Worm (Caenorhabditis elegans) whole organism, L1 larva: Measurements from ENCODE around the gene Y67D8B.2.

Experiments
- C34B4.2 ChIP-seq: sonication (generic microtip); optimal IDR thresholded peaks from 2 replicates; lab custom pipeline; 2017; ENCODE audit warnings: mild to moderate bottlenecking, missing genetic modification characterization, missing compliant biosample characterization
- Y116A8C.19 ChIP-seq: sonication (generic microtip); optimal IDR thresholded peaks from 2 replicates; lab custom pipeline; 2016; ENCODE audit warnings: missing compliant biosample characterization, missing genetic modification characterization, borderline replicate concordance
- aly-2 ChIP-seq: fragments of 150-350 bp; optimal IDR thresholded peaks from 2 replicates; lab custom pipeline; 2014; ENCODE audit warnings: missing biosample characterization, missing genetic modification characterization
- ceh-8 ChIP-seq: fragments of 200-800 bp; sonication (Bioruptor generic); optimal IDR thresholded peaks from 2 replicates; lab custom pipeline; 2018; ENCODE audit warnings: mild to moderate bottlenecking, missing genetic modification characterization, moderate library complexity, missing compliant biosample characterization
- ceh-82 ChIP-seq, 3 experiments: fragments of 150-350 bp in 1 of 3; sonication (generic microtip) in 2 of 3; optimal IDR thresholded peaks; 2 replicates each; lab custom pipeline; 2014 to 2017; ENCODE audit warnings: missing biosample characterization in 3 of 3, missing genetic modification characterization in 3 of 3
- ceh-90 ChIP-seq: sonication (generic microtip); optimal IDR thresholded peaks from 2 replicates; lab custom pipeline; 2016; ENCODE audit warnings: missing genetic modification characterization, missing compliant biosample characterization
- ces-1 ChIP-seq: fragments of 150-350 bp; optimal IDR thresholded peaks from 2 replicates; lab custom pipeline; 2014; ENCODE audit warnings: missing biosample characterization, missing genetic modification reagents, missing genetic modification characterization
- dsc-1 ChIP-seq: sonication (generic microtip); optimal IDR thresholded peaks from 2 replicates; lab custom pipeline; 2016; ENCODE audit warnings: mild to moderate bottlenecking, missing genetic modification characterization, missing compliant biosample characterization
- efl-3 ChIP-seq: fragments of 200-800 bp; sonication (Bioruptor generic); optimal IDR thresholded peaks from 2 replicates; lab custom pipeline; 2018; ENCODE audit warnings: mild to moderate bottlenecking, missing genetic modification characterization, missing compliant biosample characterization
- egl-13 ChIP-seq: sonication (generic microtip); optimal IDR thresholded peaks from 2 replicates; lab custom pipeline; 2016; ENCODE audit warnings: missing genotype, missing genetic modification reagents, missing genetic modification characterization, missing compliant biosample characterization
- egl-27 ChIP-seq, 2 experiments: fragments of 150-350 bp in 1 of 2; sonication (generic microtip); optimal IDR thresholded peaks; 3 replicates each; lab custom pipeline; 2017 to 2018; ENCODE audit warnings: missing biosample characterization in 2 of 2, missing genetic modification characterization in 2 of 2, missing genetic modification reagents in 2 of 2
- elt-2 ChIP-seq: sonication (generic microtip); optimal IDR thresholded peaks from 2 replicates; lab custom pipeline; 2016; ENCODE audit warnings: missing genetic modification characterization, mild to moderate bottlenecking, inconsistent platforms, missing compliant biosample characterization, missing genetic modification reagents
- elt-3 ChIP-seq, 6 experiments: fragments of 150-350 bp in 1 of 6; sonication (generic microtip); optimal IDR thresholded peaks; 2 replicates each; lab custom pipeline; 2017 to 2018; ENCODE audit warnings: missing biosample characterization in 6 of 6, missing genetic modification characterization in 6 of 6, inconsistent platforms in 1 of 6
- ets-5 ChIP-seq: fragments of 200-800 bp; sonication (Bioruptor generic); IDR thresholded peaks from 2 replicates; pipeline ENCODE4 v1.3.6; 2022; ENCODE audit warnings: missing genetic modification characterization, missing compliant biosample characterization
- fos-1 ChIP-seq: fragments of 150-350 bp; optimal IDR thresholded peaks from 2 replicates; lab custom pipeline; 2014; ENCODE audit warnings: missing biosample characterization, missing genetic modification characterization
- grh-1 ChIP-seq: fragments of 200-800 bp; sonication (Bioruptor generic); IDR thresholded peaks from 2 replicates; pipeline ENCODE4 v1.3.6; 2022; ENCODE audit warnings: missing genetic modification reagents, missing genetic modification characterization, missing compliant biosample characterization
- hlh-17 ChIP-seq: fragments of 200-800 bp; sonication (Bioruptor generic); optimal IDR thresholded peaks from 2 replicates; lab custom pipeline; 2018; ENCODE audit warnings: missing genetic modification characterization, mild to moderate bottlenecking, missing compliant biosample characterization, moderate library complexity, borderline replicate concordance
- hpl-2 ChIP-seq: fragments of 150-350 bp; optimal IDR thresholded peaks from 2 replicates; lab custom pipeline; 2014; ENCODE audit warnings: missing biosample characterization, missing genetic modification reagents, missing genetic modification characterization
- isw-1 ChIP-seq: fragments of 200-800 bp; sonication (Bioruptor generic); IDR thresholded peaks from 2 replicates; pipeline ENCODE4 v1.3.6; 2022; ENCODE audit warnings: missing genetic modification characterization, missing compliant biosample characterization
- jun-1 ChIP-seq: fragments of 150-350 bp; optimal IDR thresholded peaks from 2 replicates; lab custom pipeline; 2014; ENCODE audit warnings: missing biosample characterization, missing genetic modification reagents, missing genetic modification characterization
- lin-13 ChIP-seq: fragments of 150-350 bp; optimal IDR thresholded peaks from 2 replicates; lab custom pipeline; 2014; ENCODE audit warnings: missing biosample characterization, missing genetic modification reagents, missing genetic modification characterization
- lin-14 ChIP-seq: fragments of 200-800 bp; sonication (Bioruptor generic); optimal IDR thresholded peaks from 2 replicates; lab custom pipeline; 2018; ENCODE audit warnings: mild to moderate bottlenecking, missing genetic modification characterization, moderate library complexity, missing compliant biosample characterization
- lin-35 ChIP-seq, 2 experiments: fragments of 150-350 bp; optimal IDR thresholded peaks; 2 replicates each; lab custom pipeline; 2014; ENCODE audit warnings: missing biosample characterization in 2 of 2, missing genetic modification characterization in 2 of 2, missing genetic modification reagents in 2 of 2
- lir-3 ChIP-seq: sonication (generic microtip); optimal IDR thresholded peaks from 2 replicates; lab custom pipeline; 2016; ENCODE audit warnings: mild to moderate bottlenecking, missing genetic modification characterization, moderate library complexity, missing compliant biosample characterization; ENCODE audit not compliant: poor library complexity
- mab-9 ChIP-seq: fragments of 200-800 bp; sonication (Bioruptor generic); IDR thresholded peaks from 2 replicates; pipeline ENCODE4 v1.3.6; 2022; ENCODE audit warnings: missing genetic modification reagents, missing genetic modification characterization, missing compliant biosample characterization
- mdl-1 ChIP-seq, 2 experiments: fragments of 150-350 bp; optimal IDR thresholded peaks; 2 replicates each; lab custom pipeline; 2014 to 2017; ENCODE audit warnings: missing biosample characterization in 2 of 2, missing genetic modification characterization in 2 of 2, inconsistent platforms in 1 of 2
- mef-2 ChIP-seq: fragments of 150-350 bp; optimal IDR thresholded peaks from 2 replicates; lab custom pipeline; 2014; ENCODE audit warnings: missing biosample characterization, missing genetic modification characterization
- mep-1 ChIP-seq: fragments of 150-350 bp; optimal IDR thresholded peaks from 2 replicates; lab custom pipeline; 2014; ENCODE audit warnings: missing biosample characterization, missing genetic modification characterization
- nhr-11 ChIP-seq: fragments of 150-350 bp; optimal IDR thresholded peaks from 2 replicates; lab custom pipeline; 2014; ENCODE audit warnings: missing biosample characterization, missing genetic modification characterization
- nhr-19 ChIP-seq: fragments of 200-800 bp; sonication (Bioruptor generic); conservative IDR thresholded peaks from 2 replicates; pipeline ENCODE4 v1.3.6; 2022; ENCODE audit warnings: missing genetic modification characterization, missing compliant biosample characterization
- nhr-20 ChIP-seq: sonication (generic microtip); optimal IDR thresholded peaks from 2 replicates; lab custom pipeline; 2016; ENCODE audit warnings: mild to moderate bottlenecking, missing genetic modification characterization, missing compliant biosample characterization
- nhr-28 ChIP-seq: fragments of 150-350 bp; optimal IDR thresholded peaks from 2 replicates; lab custom pipeline; 2014; ENCODE audit warnings: missing biosample characterization, missing genetic modification characterization
- nhr-47 ChIP-seq: sonication (generic microtip); optimal IDR thresholded peaks from 2 replicates; lab custom pipeline; 2016; ENCODE audit warnings: mild to moderate bottlenecking, missing genetic modification characterization, moderate library complexity, missing compliant biosample characterization
- nhr-76 ChIP-seq: sonication (generic microtip); optimal IDR thresholded peaks from 2 replicates; lab custom pipeline; 2017; ENCODE audit warnings: missing biosample characterization, missing genetic modification characterization
- nhr-77 ChIP-seq: fragments of 150-350 bp; optimal IDR thresholded peaks from 2 replicates; lab custom pipeline; 2014; ENCODE audit warnings: missing biosample characterization, missing genetic modification characterization
- nhr-84 ChIP-seq: sonication (generic microtip); optimal IDR thresholded peaks from 2 replicates; lab custom pipeline; 2017; ENCODE audit warnings: missing biosample characterization, missing genetic modification characterization
- nhr-85 ChIP-seq: sonication (generic microtip); peaks from one replicate; lab custom pipeline; 2016; ENCODE audit warnings: missing genetic modification characterization, inconsistent platforms, missing compliant biosample characterization
- nhr-90 ChIP-seq: sonication (generic microtip); optimal IDR thresholded peaks from 2 replicates; lab custom pipeline; 2016; ENCODE audit warnings: mild to moderate bottlenecking, missing genetic modification characterization, missing compliant biosample characterization; ENCODE audit not compliant: poor library complexity
- pax-3 ChIP-seq: fragments of 200-800 bp; sonication (Bioruptor generic); optimal IDR thresholded peaks from 2 replicates; lab custom pipeline; 2018; ENCODE audit warnings: mild to moderate bottlenecking, missing genetic modification characterization, moderate library complexity, missing compliant biosample characterization
- pqm-1 ChIP-seq: sonication (generic microtip); optimal IDR thresholded peaks from 3 replicates; lab custom pipeline; 2017; ENCODE audit warnings: missing biosample characterization, missing genetic modification characterization
- skn-1 ChIP-seq: fragments of 150-350 bp; optimal IDR thresholded peaks from 2 replicates; lab custom pipeline; 2014; ENCODE audit warnings: missing biosample characterization, missing genetic modification characterization
- sptf-1 ChIP-seq: fragments of 150-350 bp; optimal IDR thresholded peaks from 2 replicates; lab custom pipeline; 2014; ENCODE audit warnings: missing biosample characterization, missing genetic modification characterization
- swsn-7 ChIP-seq: sonication (generic microtip); optimal IDR thresholded peaks from 2 replicates; lab custom pipeline; 2016; ENCODE audit warnings: missing genetic modification characterization, missing compliant biosample characterization
- tbx-2 ChIP-seq: sonication (generic microtip); optimal IDR thresholded peaks from 2 replicates; lab custom pipeline; 2016; ENCODE audit warnings: missing genetic modification characterization, missing compliant biosample characterization
- unc-30 ChIP-seq: sonication (generic microtip); optimal IDR thresholded peaks from 2 replicates; lab custom pipeline; 2017; ENCODE audit warnings: missing biosample characterization, missing genetic modification characterization
- unc-62 ChIP-seq: fragments of 150-350 bp; optimal IDR thresholded peaks from 2 replicates; lab custom pipeline; 2014; ENCODE audit warnings: missing biosample characterization, missing genetic modification reagents, missing genetic modification characterization
- unc-86 ChIP-seq: sonication (generic microtip); optimal IDR thresholded peaks from 2 replicates; lab custom pipeline; 2016; ENCODE audit warnings: missing genetic modification characterization, missing compliant biosample characterization
- unc-98 ChIP-seq: fragments of 200-800 bp; sonication (Bioruptor generic); IDR thresholded peaks from 2 replicates; pipeline ENCODE4 v1.3.6; 2022; ENCODE audit warnings: missing genetic modification characterization, missing compliant biosample characterization
- xbp-1 ChIP-seq: sonication (generic microtip); optimal IDR thresholded peaks from 2 replicates; lab custom pipeline; 2016; ENCODE audit warnings: missing genetic modification characterization, missing compliant biosample characterization
- zip-4 ChIP-seq: fragments of 200-800 bp; sonication (Bioruptor generic); optimal IDR thresholded peaks from 2 replicates; lab custom pipeline; 2018; ENCODE audit warnings: mild to moderate bottlenecking, missing genetic modification characterization, moderate library complexity, missing compliant biosample characterization
- ztf-4 ChIP-seq: fragments of 150-350 bp; optimal IDR thresholded peaks from 2 replicates; lab custom pipeline; 2014; ENCODE audit warnings: missing biosample characterization, missing genetic modification characterization

The Y67D8B.2 gene

DNA sequence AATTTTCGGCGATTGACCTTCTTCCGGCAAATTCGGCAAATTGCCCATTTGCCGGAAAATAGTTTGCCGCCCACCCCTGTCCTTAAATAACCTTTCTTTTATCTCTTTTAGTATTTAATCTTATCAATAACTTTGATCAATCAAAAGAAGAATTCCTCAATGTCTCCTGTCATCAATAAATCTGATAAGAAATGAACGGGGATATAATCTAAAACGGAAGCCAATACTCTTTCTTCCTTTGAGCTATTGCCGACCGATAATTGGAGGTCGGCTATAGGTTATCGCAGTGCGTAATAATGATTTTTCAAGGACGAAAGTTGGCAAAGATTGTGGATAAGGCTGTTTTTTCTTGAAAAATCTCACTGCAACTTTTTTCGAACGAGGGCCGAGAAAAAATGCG lies 29.8 kb upstream of the Y67D8B.2 start:
- TF ChIP-seq unc-86 (tag; lab: Kevin White, UChicago) (no peak), elt-3 (tag; optimal IDR thresholded peaks at IDR 0.05; lab: Kevin White, UChicago) (peak in 1 of 6 experiments; percentile 15)

DNA sequence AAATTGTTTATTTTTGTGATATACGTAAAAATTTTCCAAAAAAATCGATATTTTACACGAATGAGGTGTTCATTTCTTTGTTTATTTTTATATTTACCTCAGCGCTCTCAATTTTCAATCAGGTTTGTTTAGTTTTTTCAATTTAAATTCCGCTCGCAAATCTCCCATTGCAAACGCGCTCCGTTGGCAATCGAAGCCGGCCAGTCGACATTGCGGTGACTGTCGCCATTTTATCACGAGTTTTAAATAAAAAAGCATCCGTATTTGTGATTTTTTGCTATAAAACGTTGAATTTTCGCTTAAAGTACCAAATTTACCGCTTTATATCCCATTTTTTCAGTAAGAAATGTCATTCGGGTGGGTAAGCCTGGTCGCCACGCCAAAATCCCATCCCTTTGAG lies 22.1 kb upstream of the Y67D8B.2 start, which contains the start of gene slmp-1:
TSS of gene slmp-1 (plus strand) at position 335 of the 400 bp plus-strand sequence.
- no peak for TF ChIP-seq fos-1 (tag; lab: Kevin White, UChicago)
- no peak for TF ChIP-seq ztf-4 (tag; lab: Kevin White, UChicago)
- no peak for TF ChIP-seq ets-5 (GFP tag; lab: Robert Waterston, UW)
- peak; percentile 26 for TF ChIP-seq nhr-19 (GFP tag; lab: Robert Waterston, UW)
- TF ChIP-seq lir-3 (tag; lab: Kevin White, UChicago), result no peak
- no peak for TF ChIP-seq egl-27 (tag; optimal IDR thresholded peaks at IDR 0.05; lab: Kevin White, UChicago)
- TF ChIP-seq sptf-1 (tag; lab: Kevin White, UChicago), result no peak
- no peak for TF ChIP-seq lin-14
- no peak for TF ChIP-seq egl-13 (tag; lab: Kevin White, UChicago)
- peak; percentile 49 for TF ChIP-seq nhr-20 (tag; lab: Kevin White, UChicago)
- TF ChIP-seq mdl-1 (tag; optimal IDR thresholded peaks at IDR 0.05; lab: Kevin White, UChicago), result peak in 1 of 2 experiments; percentile 11
- peak; percentile 54 for TF ChIP-seq nhr-47 (tag; lab: Kevin White, UChicago)
- TF ChIP-seq xbp-1, result peak; percentile 35
- TF ChIP-seq mef-2, result no peak
- TF ChIP-seq dsc-1 (tag; lab: Kevin White, UChicago), result no peak
- no peak for TF ChIP-seq hlh-17 (GFP tag; lab: Kevin White, UChicago)
- no peak for TF ChIP-seq nhr-28 (tag; lab: Kevin White, UChicago)
- TF ChIP-seq grh-1 (GFP tag; lab: Robert Waterston, UW), result no peak
- TF ChIP-seq isw-1, result no peak
- TF ChIP-seq C34B4.2 (tag; lab: Kevin White, UChicago), result no peak
- peak; percentile 52 for TF ChIP-seq lin-13 (GFP tag; lab: Kevin White, UChicago)
- TF ChIP-seq lin-35 (GFP tag; optimal IDR thresholded peaks at IDR 0.05; lab: Kevin White, UChicago), result peak; percentile 91 to 96
- TF ChIP-seq ces-1, result no peak
- no peak for TF ChIP-seq hpl-2 (GFP tag; lab: Kevin White, UChicago)
- peak; percentile 75 for TF ChIP-seq skn-1
- TF ChIP-seq pqm-1, result no peak
- peak in 1 of 3 experiments; percentile 62 for TF ChIP-seq ceh-82 (tag; optimal IDR thresholded peaks at IDR 0.05; lab: Kevin White, UChicago)
- no peak for TF ChIP-seq pax-3 (tag; lab: Kevin White, UChicago)
- TF ChIP-seq ceh-90 (tag; lab: Kevin White, UChicago), result no peak
- TF ChIP-seq mab-9, result no peak
- TF ChIP-seq unc-62 (GFP tag; lab: Kevin White, UChicago), result no peak
- no peak for TF ChIP-seq efl-3 (GFP tag; lab: Kevin White, UChicago)
- no peak for TF ChIP-seq aly-2 (tag; lab: Kevin White, UChicago)
- TF ChIP-seq unc-30 (tag; lab: Kevin White, UChicago), result no peak
- no peak for TF ChIP-seq ceh-8
- TF ChIP-seq elt-2 (tag; lab: Kevin White, UChicago), result no peak
- TF ChIP-seq jun-1 (tag; lab: Kevin White, UChicago), result no peak
- no peak for TF ChIP-seq nhr-84
- no peak for TF ChIP-seq unc-86 (tag; lab: Kevin White, UChicago)
- TF ChIP-seq zip-4, result no peak
- no peak for TF ChIP-seq Y116A8C.19 (tag; lab: Kevin White, UChicago)
- TF ChIP-seq swsn-7, result peak; percentile 10
- TF ChIP-seq nhr-85 (tag; lab: Kevin White, UChicago), result peak; percentile 61
- TF ChIP-seq tbx-2 (tag; lab: Kevin White, UChicago), result peak; percentile 36
- TF ChIP-seq nhr-77 (tag; lab: Kevin White, UChicago), result no peak
- no peak for TF ChIP-seq nhr-76 (tag; lab: Kevin White, UChicago)
- peak; percentile 41 for TF ChIP-seq nhr-90
- TF ChIP-seq unc-98, result no peak
- TF ChIP-seq nhr-11 (tag; lab: Kevin White, UChicago), result no peak
- peak; percentile 52 for TF ChIP-seq mep-1 (tag; lab: Kevin White, UChicago)
